Worm (Caenorhabditis elegans) whole organism, late embryonic: Measurements from ENCODE around the gene far-7.

Source experiments
- C08G9.2 ChIP-seq: sonication (generic microtip); optimal IDR thresholded peaks from 2 replicates; lab custom pipeline; 2016; ENCODE audit warnings: mild to moderate bottlenecking, missing genetic modification characterization, moderate library complexity, missing compliant biosample characterization
- F13H6.1 ChIP-seq: sonication (generic microtip); optimal IDR thresholded peaks from 2 replicates; lab custom pipeline; 2016; ENCODE audit warnings: missing genetic modification characterization, missing compliant biosample characterization
- K02D7.2 ChIP-seq: sonication (generic microtip); optimal IDR thresholded peaks from 2 replicates; lab custom pipeline; 2017; ENCODE audit warnings: mild to moderate bottlenecking, missing genetic modification characterization, missing compliant biosample characterization
- Y22D7AL.16 ChIP-seq: sonication (generic microtip); optimal IDR thresholded peaks from 2 replicates; lab custom pipeline; 2016; ENCODE audit warnings: missing genetic modification characterization, missing compliant biosample characterization
- ahr-1 ChIP-seq: sonication (generic microtip); optimal IDR thresholded peaks from 2 replicates; lab custom pipeline; 2016; ENCODE audit warnings: missing genetic modification characterization, missing compliant biosample characterization
- ceh-2 ChIP-seq: sonication (generic microtip); optimal IDR thresholded peaks from 2 replicates; lab custom pipeline; 2016; ENCODE audit warnings: missing genotype, missing genetic modification characterization, missing compliant biosample characterization
- ceh-30 ChIP-seq: fragments of 150-350 bp; optimal IDR thresholded peaks from 2 replicates; lab custom pipeline; 2014; ENCODE audit warnings: missing biosample characterization, missing genetic modification characterization
- ceh-31 ChIP-seq: sonication (generic microtip); optimal IDR thresholded peaks from 2 replicates; lab custom pipeline; 2016; ENCODE audit warnings: missing genetic modification characterization, missing compliant biosample characterization
- ceh-45 ChIP-seq: fragments of 200-800 bp; sonication (Bioruptor generic); IDR thresholded peaks from 2 replicates; pipeline ENCODE4 v1.3.6; 2022; ENCODE audit warnings: missing genetic modification reagents, missing genetic modification characterization, missing compliant biosample characterization
- ceh-6 ChIP-seq: fragments of 200-800 bp; sonication (Bioruptor generic); optimal IDR thresholded peaks from 2 replicates; lab custom pipeline; 2018; ENCODE audit warnings: mild to moderate bottlenecking, missing genetic modification characterization, missing compliant biosample characterization
- ceh-9 ChIP-seq: sonication (generic microtip); optimal IDR thresholded peaks from 2 replicates; lab custom pipeline; 2016; ENCODE audit warnings: mild to moderate bottlenecking, missing genetic modification characterization, inconsistent platforms, missing compliant biosample characterization
- elt-2 ChIP-seq: sonication (generic microtip); optimal IDR thresholded peaks from 2 replicates; lab custom pipeline; 2016; ENCODE audit warnings: missing genetic modification reagents, missing genetic modification characterization, missing compliant biosample characterization
- eyg-1 ChIP-seq: sonication (generic microtip); optimal IDR thresholded peaks from 2 replicates; lab custom pipeline; 2016; ENCODE audit warnings: missing genotype, missing genetic modification characterization, missing compliant biosample characterization
- fax-1 ChIP-seq: sonication (generic microtip); optimal IDR thresholded peaks from 2 replicates; lab custom pipeline; 2016; ENCODE audit warnings: missing genotype, missing genetic modification characterization, missing compliant biosample characterization
- fkh-6 ChIP-seq: sonication (generic microtip); optimal IDR thresholded peaks from 2 replicates; lab custom pipeline; 2016; ENCODE audit warnings: missing genetic modification characterization, missing compliant biosample characterization
- hlh-13 ChIP-seq: fragments of 200-800 bp; sonication (Bioruptor generic); optimal IDR thresholded peaks from 2 replicates; lab custom pipeline; 2018; ENCODE audit warnings: mild to moderate bottlenecking, missing genetic modification characterization, missing compliant biosample characterization
- hlh-30 ChIP-seq: sonication (generic microtip); optimal IDR thresholded peaks from 2 replicates; lab custom pipeline; 2017; ENCODE audit warnings: antibody characterized with exemption, missing genetic modification characterization, missing compliant biosample characterization; ENCODE audit not compliant: insufficient read depth
- lim-6 ChIP-seq: sonication (generic microtip); optimal IDR thresholded peaks from 2 replicates; lab custom pipeline; 2016; ENCODE audit warnings: missing genetic modification characterization, missing compliant biosample characterization
- lin-11 ChIP-seq: fragments of 200-800 bp; sonication (Bioruptor generic); optimal IDR thresholded peaks from 2 replicates; lab custom pipeline; 2018; ENCODE audit warnings: mild to moderate bottlenecking, missing genetic modification characterization, missing compliant biosample characterization
- odd-2 ChIP-seq: sonication (generic microtip); optimal IDR thresholded peaks from 2 replicates; lab custom pipeline; 2017; ENCODE audit warnings: antibody characterized with exemption, mild to moderate bottlenecking, missing genetic modification characterization, missing compliant biosample characterization
- pax-1 ChIP-seq: fragments of 150-350 bp; optimal IDR thresholded peaks from 2 replicates; lab custom pipeline; 2014; ENCODE audit warnings: missing biosample characterization, missing genetic modification characterization
- pha-4 ChIP-seq: fragments of 150-350 bp; optimal IDR thresholded peaks from 2 replicates; lab custom pipeline; 2018; ENCODE audit warnings: missing biosample characterization, missing genetic modification reagents, missing genetic modification characterization
- pros-1 ChIP-seq: fragments of 150-350 bp; optimal IDR thresholded peaks from 2 replicates; lab custom pipeline; 2014; ENCODE audit warnings: missing biosample characterization, missing genetic modification reagents, missing genetic modification characterization
- ref-2 ChIP-seq: sonication (generic microtip); optimal IDR thresholded peaks from 2 replicates; lab custom pipeline; 2016; ENCODE audit warnings: missing genetic modification characterization, missing compliant biosample characterization
- sdc-2 ChIP-seq: sonication (generic microtip); optimal IDR thresholded peaks from 2 replicates; lab custom pipeline; 2016; ENCODE audit warnings: missing genotype, missing genetic modification characterization, missing compliant biosample characterization
- sox-2 ChIP-seq: fragments of 200-800 bp; sonication (Bioruptor generic); IDR thresholded peaks from 2 replicates; pipeline ENCODE4 v1.3.6; 2022; ENCODE audit warnings: missing genetic modification reagents, missing genetic modification characterization, missing compliant biosample characterization
- syd-9 ChIP-seq: sonication (generic microtip); optimal IDR thresholded peaks from 2 replicates; lab custom pipeline; 2016; ENCODE audit warnings: mild to moderate bottlenecking, missing genetic modification characterization, moderate library complexity, missing compliant biosample characterization
- tbx-2 ChIP-seq: sonication (generic microtip); optimal IDR thresholded peaks from 2 replicates; lab custom pipeline; 2016; ENCODE audit warnings: missing genetic modification characterization, missing compliant biosample characterization
- ttx-3 ChIP-seq: sonication (generic microtip); optimal IDR thresholded peaks from 2 replicates; lab custom pipeline; 2016; ENCODE audit warnings: missing genetic modification reagents, missing genetic modification characterization, missing compliant biosample characterization
- unc-3 ChIP-seq, 2 experiments: fragments of 200-800 bp in 1 of 2; sonication (Bioruptor generic) in 1 of 2; sonication (generic microtip) in 1 of 2; conservative IDR thresholded peaks in 1 of 2; optimal IDR thresholded peaks in 1 of 2; 2 replicates each; pipeline versions ENCODE4 v1.3.6 to Lab custom; 2016 to 2022; ENCODE audit warnings: missing compliant biosample characterization in 2 of 2, missing genetic modification characterization in 2 of 2, missing genetic modification reagents in 1 of 2
- unc-42 ChIP-seq: sonication (generic microtip); optimal IDR thresholded peaks from 2 replicates; lab custom pipeline; 2016; ENCODE audit warnings: missing genotype, missing genetic modification characterization, missing compliant biosample characterization
- unc-55 ChIP-seq: sonication (generic microtip); optimal IDR thresholded peaks from 2 replicates; lab custom pipeline; 2017; ENCODE audit warnings: missing biosample characterization, missing genetic modification reagents, missing genetic modification characterization
- unc-86 ChIP-seq: sonication (generic microtip); optimal IDR thresholded peaks from 2 replicates; lab custom pipeline; 2016; ENCODE audit warnings: missing genetic modification characterization, missing compliant biosample characterization
- zip-5 ChIP-seq: sonication (generic microtip); optimal IDR thresholded peaks from 2 replicates; lab custom pipeline; 2016; ENCODE audit warnings: missing genetic modification characterization, missing compliant biosample characterization
- ztf-16 ChIP-seq: sonication (generic microtip); optimal IDR thresholded peaks from 2 replicates; lab custom pipeline; 2017; ENCODE audit warnings: missing genetic modification characterization, missing compliant biosample characterization

The far-7 gene

DNA sequence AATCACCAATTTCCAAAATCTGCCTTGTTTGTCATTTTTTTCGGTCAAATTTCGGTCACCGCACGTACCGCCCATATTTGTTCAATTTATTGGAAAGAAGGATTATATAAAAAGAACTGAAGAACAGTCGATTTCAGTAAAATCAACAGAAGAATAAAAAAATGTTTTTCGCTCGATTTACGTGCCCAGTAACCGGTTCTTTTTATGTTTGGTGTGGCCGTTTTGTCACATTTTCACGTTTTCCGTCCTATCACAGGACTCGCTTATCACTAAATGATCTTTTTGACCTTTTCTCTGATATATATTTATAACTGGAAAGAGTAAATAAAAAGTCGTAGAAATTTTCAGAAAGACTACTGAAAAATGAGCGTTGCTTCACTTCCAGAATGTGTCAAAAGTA lies at the start of gene far-7:
Gene far-7, plus strand, starts transcription at position 331 of the 400 bp plus-strand sequence.
- TF ChIP-seq sox-2 (GFP tag; lab: Robert Waterston, UW) (no peak), unc-55 (GFP tag; lab: Kevin White, UChicago) (no peak), lin-11 (tag; lab: Kevin White, UChicago) (no peak), ceh-9 (tag; lab: Kevin White, UChicago) (no peak), K02D7.2 (tag; lab: Kevin White, UChicago) (no peak), hlh-13 (GFP tag; lab: Kevin White, UChicago) (no peak), ztf-16 (tag; lab: Kevin White, UChicago) (no peak), ceh-45 (GFP tag; lab: Robert Waterston, UW) (no peak), fkh-6 (tag; lab: Kevin White, UChicago) (no peak), tbx-2 (no peak), ceh-30 (no peak)

DNA sequence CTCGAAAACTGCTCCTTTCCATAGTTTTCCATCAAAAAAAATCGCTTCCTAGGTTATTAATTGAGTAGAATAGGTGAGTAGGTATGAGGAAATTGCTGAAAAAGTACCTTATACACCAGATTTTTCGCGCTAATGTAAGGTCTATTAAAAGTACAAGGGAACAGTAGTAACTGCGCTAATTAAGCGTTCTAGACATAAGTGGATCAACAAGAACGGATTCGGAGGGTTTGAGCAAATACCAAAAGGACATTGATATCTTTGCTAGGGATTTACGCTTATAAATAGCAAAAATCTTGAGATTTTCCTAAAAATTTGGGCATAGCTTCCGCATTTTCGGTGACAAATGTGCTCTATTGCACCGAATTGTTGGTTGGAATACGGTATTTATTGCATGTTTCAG lies 45.7 kb upstream of the far-7 start, which contains the start of gene B0432.7:
Gene B0432.7, minus strand, starts transcription at position 101 of the 400 bp plus-strand sequence.
- TF ChIP-seq pax-1 (tag; lab: Kevin White, UChicago) (no peak), hlh-13 (GFP tag; lab: Kevin White, UChicago) (no peak), lim-6 (tag; lab: Kevin White, UChicago) (no peak), unc-86 (tag; lab: Kevin White, UChicago) (no peak), unc-3 (GFP tag; conservative IDR thresholded peaks at IDR 0.05; lab: Robert Waterston, UW) (no peak), unc-3 (tag; optimal IDR thresholded peaks at IDR 0.05; lab: Kevin White, UChicago) (no peak), ceh-31 (tag; lab: Kevin White, UChicago) (no peak)
- TF ChIP-seq, all 69 proteins: peak for 0

DNA sequence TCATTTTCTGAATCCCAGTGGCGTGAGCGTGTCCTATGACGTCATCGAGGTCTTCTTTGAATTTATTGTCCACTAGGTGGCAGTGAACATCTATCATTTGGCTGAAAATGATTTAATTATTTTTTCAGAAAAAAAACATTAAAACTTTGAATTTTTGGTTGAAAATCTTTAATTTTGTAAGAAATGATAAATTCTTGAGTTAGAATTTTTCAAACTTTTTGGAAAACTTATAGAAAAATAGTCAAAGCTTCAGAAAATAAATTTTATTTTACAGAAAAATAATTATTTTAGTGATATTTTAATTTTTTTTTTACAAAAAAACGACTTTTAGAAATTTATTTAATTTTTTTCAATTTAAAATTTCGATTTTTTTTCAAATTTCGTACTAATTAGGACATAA lies 41.0 kb upstream of the far-7 start, which contains the start of gene B0432.8:
Gene B0432.8, minus strand, starts transcription at position 101 of the 400 bp plus-strand sequence.
- no peak for TF ChIP-seq unc-42
- no peak for TF ChIP-seq ttx-3 (tag; lab: Kevin White, UChicago)
- TF ChIP-seq F13H6.1 (tag; lab: Kevin White, UChicago): no peak
- no peak for TF ChIP-seq ceh-2 (tag; lab: Kevin White, UChicago)
- TF ChIP-seq sox-2 (GFP tag; lab: Robert Waterston, UW): no peak
- no peak for TF ChIP-seq hlh-30 (tag; lab: Kevin White, UChicago)
- no peak for TF ChIP-seq fax-1 (tag; lab: Kevin White, UChicago)
- no peak for TF ChIP-seq ceh-6 (GFP tag; lab: Kevin White, UChicago)
- no peak for TF ChIP-seq ceh-45 (GFP tag; lab: Robert Waterston, UW)
- no peak for TF ChIP-seq lin-11 (tag; lab: Kevin White, UChicago)
- no peak for TF ChIP-seq zip-5 (tag; lab: Kevin White, UChicago)
- no peak for TF ChIP-seq C08G9.2 (tag; lab: Kevin White, UChicago)
- TF ChIP-seq fkh-6 (tag; lab: Kevin White, UChicago): no peak
- no peak for TF ChIP-seq eyg-1 (tag; lab: Kevin White, UChicago)
- no peak for TF ChIP-seq Y22D7AL.16 (tag; lab: Kevin White, UChicago)
- TF ChIP-seq, all 69 proteins: peak for 0

ce11 chrII:282483-282882 lies 37.1 kb upstream of the far-7 start, which contains the start of gene trul-1:
Gene trul-1, minus strand, starts transcription at chrII:282583.
- TF ChIP-seq ceh-31 (tag; lab: Kevin White, UChicago) (no peak), elt-2 (tag; lab: Kevin White, UChicago) (no peak), pha-4 (tag; lab: Kevin White, UChicago) (no peak), odd-2 (tag; lab: Kevin White, UChicago) (no peak), ref-2 (tag; lab: Kevin White, UChicago) (no peak), syd-9 (no peak), ttx-3 (tag; lab: Kevin White, UChicago) (no peak), unc-86 (tag; lab: Kevin White, UChicago) (no peak), pros-1 (tag; lab: Kevin White, UChicago) (no peak), ahr-1 (tag; lab: Kevin White, UChicago) (no peak), fax-1 (tag; lab: Kevin White, UChicago) (no peak), sdc-2 (tag; lab: Kevin White, UChicago) (no peak)
